Fruit fly (Drosophila melanogaster) whole organism, prepupa: Measurements from ENCODE around the gene dib.

Experiments used
- Blimp-1 ChIP-seq: fragments of 200-800 bp; sonication (Bioruptor generic); optimal IDR thresholded peaks from 3 replicates; lab custom pipeline; 2017; ENCODE audit warnings: missing biosample characterization, missing genetic modification characterization, mild to moderate bottlenecking, moderate library complexity, missing genetic modification reagents
- CG15336 ChIP-seq: fragments of 200-800 bp; sonication (Bioruptor generic); IDR thresholded peaks from 2 replicates; pipeline ENCODE4 v1.3.6; 2022; ENCODE audit warnings: missing biosample characterization, missing genetic modification characterization
- CG1621 ChIP-seq: fragments of 200-800 bp; sonication (Bioruptor generic); optimal IDR thresholded peaks from 3 replicates; lab custom pipeline; 2018; ENCODE audit warnings: missing biosample characterization, mild to moderate bottlenecking, missing genetic modification characterization
- CG31627 ChIP-seq: fragments of 200-800 bp; sonication (Bioruptor generic); optimal IDR thresholded peaks from 3 replicates; lab custom pipeline; 2016; ENCODE audit warnings: missing biosample characterization, missing genetic modification characterization
- CG34406 ChIP-seq: fragments of 200-800 bp; sonication (Bioruptor generic); optimal IDR thresholded peaks from 3 replicates; lab custom pipeline; 2016; ENCODE audit warnings: missing biosample characterization, missing genetic modification characterization
- CG6163 ChIP-seq: fragments of 200-800 bp; sonication (Bioruptor generic); IDR thresholded peaks from 3 replicates; pipeline ENCODE4 v1.3.6; 2022; ENCODE audit warnings: missing biosample characterization, missing genetic modification characterization
- CG6276 ChIP-seq: fragments of 200-800 bp; sonication (Bioruptor generic); optimal IDR thresholded peaks from 2 replicates; lab custom pipeline; 2017; ENCODE audit warnings: missing biosample characterization, mild to moderate bottlenecking, missing genetic modification characterization
- CG6792 ChIP-seq: fragments of 200-800 bp; sonication (Bioruptor generic); optimal IDR thresholded peaks from 3 replicates; lab custom pipeline; 2016; ENCODE audit warnings: missing biosample characterization, missing genetic modification characterization
- CG7368 ChIP-seq: fragments of 200-800 bp; sonication (Bioruptor generic); optimal IDR thresholded peaks from 3 replicates; lab custom pipeline; 2016; ENCODE audit warnings: missing biosample characterization, missing genetic modification characterization
- CG9139 ChIP-seq: fragments of 200-800 bp; sonication (Bioruptor generic); optimal IDR thresholded peaks from 3 replicates; lab custom pipeline; 2017; ENCODE audit warnings: missing biosample characterization, mild to moderate bottlenecking, missing genetic modification characterization
- Eip75B ChIP-seq: fragments of 200-800 bp; sonication (Bioruptor generic); optimal IDR thresholded peaks from 3 replicates; lab custom pipeline; 2016; ENCODE audit warnings: missing biosample characterization, missing genetic modification characterization
- Ets21C ChIP-seq: fragments of 200-800 bp; sonication (Bioruptor generic); optimal IDR thresholded peaks from 3 replicates; lab custom pipeline; 2016; ENCODE audit warnings: missing biosample characterization, missing genetic modification characterization
- Hr4 ChIP-seq: fragments of 200-800 bp; sonication (Bioruptor generic); optimal IDR thresholded peaks from 3 replicates; lab custom pipeline; 2016; ENCODE audit warnings: missing biosample characterization, missing genetic modification characterization
- Smox ChIP-seq: fragments of 200-800 bp; sonication (Bioruptor generic); optimal IDR thresholded peaks from 3 replicates; lab custom pipeline; 2016; ENCODE audit warnings: missing biosample characterization, missing genetic modification characterization
- esn ChIP-seq: fragments of 200-800 bp; sonication (Bioruptor generic); optimal IDR thresholded peaks from 2 replicates; lab custom pipeline; 2016; ENCODE audit warnings: missing biosample characterization, mild to moderate bottlenecking, missing genetic modification characterization, moderate library complexity
- fd59A ChIP-seq: fragments of 200-800 bp; sonication (Bioruptor generic); optimal IDR thresholded peaks from 2 replicates; lab custom pipeline; 2017; ENCODE audit warnings: missing biosample characterization, mild to moderate bottlenecking, missing genetic modification characterization, missing genetic modification reagents
- pdm3 ChIP-seq: fragments of 200-800 bp; sonication (Bioruptor generic); optimal IDR thresholded peaks from 3 replicates; lab custom pipeline; 2016; ENCODE audit warnings: missing biosample characterization, missing genetic modification characterization
- salr ChIP-seq, 2 experiments: fragments of 200-800 bp; sonication (Bioruptor generic); optimal IDR thresholded peaks; 3 replicates each; lab custom pipeline; 2016 to 2018; ENCODE audit warnings: missing biosample characterization in 2 of 2, missing genetic modification characterization in 2 of 2, mild to moderate bottlenecking in 1 of 2
- svp ChIP-seq: fragments of 200-800 bp; sonication (Bioruptor generic); peaks from one replicate; lab custom pipeline; 2016; ENCODE audit warnings: missing biosample characterization, missing genetic modification characterization
- vri ChIP-seq: fragments of 200-800 bp; sonication (Bioruptor generic); optimal IDR thresholded peaks from 3 replicates; lab custom pipeline; 2016; ENCODE audit warnings: missing biosample characterization, mild to moderate bottlenecking, missing genetic modification characterization

dib gene

DNA sequence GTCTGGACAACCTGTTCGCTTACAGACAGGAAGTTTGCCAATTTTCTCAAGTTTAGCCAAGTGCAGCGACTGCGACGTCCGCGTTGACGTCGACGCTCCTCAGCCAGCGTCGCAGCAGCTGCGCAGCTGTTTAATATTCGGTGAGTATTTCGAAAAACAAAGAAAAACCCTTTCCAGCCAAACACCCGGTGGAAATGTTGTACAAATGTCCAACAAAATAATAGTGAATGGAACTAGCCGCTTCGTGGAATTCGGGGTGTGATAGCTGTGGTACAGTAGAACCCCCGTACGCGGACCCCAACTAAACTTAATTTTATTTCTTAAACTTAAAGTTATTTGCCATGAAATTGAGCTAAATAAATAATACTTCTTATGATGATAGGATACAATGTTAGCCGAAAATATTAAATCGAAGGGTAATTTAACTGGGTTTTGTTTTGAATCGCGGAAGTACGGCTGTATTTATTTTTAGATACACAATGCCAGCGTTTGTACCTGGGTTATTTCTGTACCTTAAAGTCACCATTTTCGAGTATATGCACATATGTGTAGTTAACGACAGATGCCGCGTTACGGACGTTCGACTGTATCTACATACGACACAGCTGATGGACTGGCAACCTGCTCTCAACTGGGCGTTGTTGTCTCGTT is 46.9 kb downstream of the dib start (continued):
- peak; percentile 59 for TF ChIP-seq CG31627 (GFP tag; lab: Kevin White, UChicago)
- no peak for TF ChIP-seq vri (GFP tag; lab: Kevin White, UChicago)
- TF ChIP-seq CG1621 (tag; lab: Kevin White, UChicago): peak; percentile 0
- peak; percentile 53; the same call in 2 of the 3 replicates for TF ChIP-seq CG6163
- peak; percentile 61 for TF ChIP-seq esn (GFP tag; lab: Kevin White, UChicago)
- TF ChIP-seq Ets21C (GFP tag; lab: Kevin White, UChicago): peak; percentile 25
- TF ChIP-seq Eip75B (GFP tag; lab: Kevin White, UChicago): peak; percentile 72
- TF ChIP-seq pdm3: peak; percentile 70
- peak; percentile 37 for TF ChIP-seq CG7368 (GFP tag; lab: Kevin White, UChicago)
- TF ChIP-seq Hr4 (GFP tag; lab: Kevin White, UChicago): peak; percentile 88
- peak; percentile 62 for TF ChIP-seq fd59A (GFP tag; lab: Kevin White, UChicago)
- TF ChIP-seq CG9139 (GFP tag; lab: Kevin White, UChicago): no peak
- TF ChIP-seq Smox (GFP tag; lab: Kevin White, UChicago): peak; percentile 21
- peak; percentile 2 to 60 for TF ChIP-seq salr (GFP tag; optimal IDR thresholded peaks at IDR 0.05; lab: Kevin White, UChicago)

dm6 chr3L:4110212-4110611 is 48.1 kb downstream of the dib start:
- TF ChIP-seq CG15336 (GFP tag; lab: Robert Waterston, UW) (no peak), CG6792 (GFP tag; lab: Kevin White, UChicago) (no peak), Blimp-1 (GFP tag; lab: Kevin White, UChicago) (no peak), CG6276 (GFP tag; lab: Kevin White, UChicago) (no peak), svp (peak; percentile 82), CG34406 (GFP tag; lab: Kevin White, UChicago) (no peak), CG1621 (tag; lab: Kevin White, UChicago) (no peak), vri (GFP tag; lab: Kevin White, UChicago) (peak; percentile 2)

- TF ChIP-seq CG6163: no peak
- peak; percentile 64 for TF ChIP-seq svp
- TF ChIP-seq, all 60 proteins: peak for 1
Observed at dm6 chr3L:4113998-4114397, 51.9 kb downstream of the dib start.
